Fruit fly (Drosophila melanogaster) whole organism, embryonic: ENCODE data around the gene His3.3B.

Source experiments
- Bdp1 ChIP-seq: fragments of 200-800 bp; sonication (Bioruptor generic); optimal IDR thresholded peaks from 3 replicates; lab custom pipeline; 2016; ENCODE audit warnings: missing biosample characterization, missing genetic modification characterization
- CG10209 ChIP-seq: fragments of 200-800 bp; sonication (Bioruptor generic); optimal IDR thresholded peaks from 3 replicates; lab custom pipeline; 2017; ENCODE audit warnings: missing biosample characterization, mild to moderate bottlenecking, missing genetic modification characterization, missing genetic modification reagents
- CG1024 ChIP-seq: fragments of 200-800 bp; sonication (Bioruptor generic); IDR thresholded peaks from 2 replicates; pipeline ENCODE4 v1.3.6; 2022; ENCODE audit warnings: missing biosample characterization, missing genetic modification characterization
- CG10366 ChIP-seq: fragments of 200-800 bp; sonication (Bioruptor generic); IDR thresholded peaks from 2 replicates; pipeline ENCODE4 v1.3.6; 2022; ENCODE audit warnings: missing biosample characterization, missing genetic modification characterization
- CG11560 ChIP-seq: fragments of 200-800 bp; sonication (Bioruptor generic); IDR thresholded peaks from 3 replicates; pipeline ENCODE4 v1.3.6; 2022; ENCODE audit warnings: missing biosample characterization, missing genetic modification characterization
- CG11723 ChIP-seq: fragments of 200-800 bp; sonication (Bioruptor generic); optimal IDR thresholded peaks from 2 replicates; lab custom pipeline; 2017; ENCODE audit warnings: missing biosample characterization, mild to moderate bottlenecking, missing genetic modification characterization
- CG12942 ChIP-seq: fragments of 200-800 bp; sonication (Bioruptor generic); optimal IDR thresholded peaks from 3 replicates; lab custom pipeline; 2016; ENCODE audit warnings: missing biosample characterization, missing genetic modification characterization
- CG15601 ChIP-seq: fragments of 200-800 bp; sonication (Bioruptor generic); optimal IDR thresholded peaks from 3 replicates; lab custom pipeline; 2019; ENCODE audit warnings: missing biosample characterization, mild to moderate bottlenecking, missing genetic modification characterization, moderate library complexity
- CG16813 ChIP-seq: fragments of 200-800 bp; sonication (Bioruptor generic); IDR thresholded peaks from 3 replicates; pipeline ENCODE4 v1.3.6; 2022; ENCODE audit warnings: missing biosample characterization, missing genetic modification characterization; ENCODE audit not compliant: partially characterized antibody
- CG1832 ChIP-seq: fragments of 200-800 bp; sonication (Bioruptor generic); optimal IDR thresholded peaks from 2 replicates; lab custom pipeline; 2017; ENCODE audit warnings: missing biosample characterization, mild to moderate bottlenecking, missing genetic modification characterization, inconsistent platforms
- CG2120 ChIP-seq: fragments of 200-800 bp; sonication (Bioruptor generic); optimal IDR thresholded peaks from 3 replicates; lab custom pipeline; 2016; ENCODE audit warnings: missing biosample characterization, missing genetic modification characterization
- CG3281 ChIP-seq: fragments of 200-800 bp; sonication (Bioruptor generic); optimal IDR thresholded peaks from 3 replicates; lab custom pipeline; 2017; ENCODE audit warnings: missing biosample characterization, mild to moderate bottlenecking, missing genetic modification characterization
- CG33557 ChIP-seq: fragments of 200-800 bp; sonication (Bioruptor generic); optimal IDR thresholded peaks from 2 replicates; lab custom pipeline; 2019; ENCODE audit warnings: missing biosample characterization, mild to moderate bottlenecking, missing genetic modification characterization, moderate library complexity
- CG4404 ChIP-seq: fragments of 200-800 bp; sonication (Bioruptor generic); IDR thresholded peaks from 2 replicates; pipeline ENCODE4 v1.3.6; 2022; ENCODE audit warnings: missing biosample characterization, missing genetic modification characterization
- CG6654 ChIP-seq: fragments of 200-800 bp; sonication (Bioruptor generic); optimal IDR thresholded peaks from 2 replicates; lab custom pipeline; 2017; ENCODE audit warnings: missing biosample characterization, mild to moderate bottlenecking, missing genetic modification characterization
- CG6689 ChIP-seq: fragments of 200-800 bp; sonication (Bioruptor generic); IDR thresholded peaks from 2 replicates; pipeline ENCODE4 v1.3.6; 2022; ENCODE audit warnings: missing biosample characterization, missing genetic modification characterization
- CG7556 ChIP-seq: fragments of 200-800 bp; sonication (Bioruptor generic); optimal IDR thresholded peaks from 2 replicates; lab custom pipeline; 2017; ENCODE audit warnings: missing biosample characterization, mild to moderate bottlenecking, missing genetic modification characterization
- CG7928 ChIP-seq: fragments of 200-800 bp; sonication (Bioruptor generic); optimal IDR thresholded peaks from 2 replicates; lab custom pipeline; 2017; ENCODE audit warnings: missing biosample characterization, mild to moderate bottlenecking, missing genetic modification characterization
- CG9817 ChIP-seq: fragments of 200-800 bp; sonication (Bioruptor generic); optimal IDR thresholded peaks from 2 replicates; lab custom pipeline; 2018; ENCODE audit warnings: missing biosample characterization, mild to moderate bottlenecking, missing genetic modification characterization, moderate library complexity
- D ChIP-seq, 2 experiments: fragments of 200-800 bp in 1 of 2; fragments of >200 bp in 1 of 2; sonication (Bioruptor generic) in 1 of 2; optimal IDR thresholded peaks; 2 replicates in 1 of 2; 3 replicates in 1 of 2; lab custom pipeline; 2017; ENCODE audit warnings: mild to moderate bottlenecking in 1 of 2, missing biosample characterization in 1 of 2, missing genetic modification characterization in 1 of 2, missing genetic modification reagents in 1 of 2
- Dp ChIP-seq: fragments of 200-800 bp; sonication (Bioruptor generic); optimal IDR thresholded peaks from 2 replicates; lab custom pipeline; 2018; ENCODE audit warnings: missing biosample characterization, mild to moderate bottlenecking, missing genetic modification characterization, moderate library complexity
- Fer2 ChIP-seq: fragments of 200-800 bp; sonication (Bioruptor generic); optimal IDR thresholded peaks from 2 replicates; lab custom pipeline; 2018; ENCODE audit warnings: missing biosample characterization, mild to moderate bottlenecking, missing genetic modification characterization, moderate library complexity
- Gug ChIP-seq: fragments of 200-800 bp; sonication (Bioruptor generic); IDR thresholded peaks from 4 replicates; pipeline ENCODE4 v1.3.6; 2022; ENCODE audit warnings: missing biosample characterization, missing genetic modification characterization
- Hey ChIP-seq: fragments of 200-800 bp; sonication (Bioruptor generic); optimal IDR thresholded peaks from 3 replicates; lab custom pipeline; 2018; ENCODE audit warnings: missing biosample characterization, mild to moderate bottlenecking, missing genetic modification characterization
- Hr39 ChIP-seq: fragments of >200 bp; optimal IDR thresholded peaks from 2 replicates; lab custom pipeline; 2017
- Hr78 ChIP-seq, 2 experiments: fragments of 200-800 bp in 1 of 2; fragments of >200 bp in 1 of 2; sonication (Bioruptor generic) in 1 of 2; optimal IDR thresholded peaks; 2 replicates each; lab custom pipeline; 2017 to 2019; ENCODE audit warnings: missing biosample characterization in 2 of 2, missing genetic modification characterization in 2 of 2, mild to moderate bottlenecking in 1 of 2, moderate library complexity in 1 of 2
- Med ChIP-seq: fragments of 200-800 bp; sonication (Bioruptor generic); peaks from one replicate; lab custom pipeline; 2016; ENCODE audit warnings: missing biosample characterization, missing genetic modification characterization, mild to moderate bottlenecking, inconsistent platforms, moderate library complexity
- Optix ChIP-seq: fragments of 200-800 bp; sonication (Bioruptor generic); IDR thresholded peaks from 3 replicates; pipeline ENCODE4 v1.3.6; 2022; ENCODE audit warnings: missing biosample characterization, missing genetic modification characterization
- Ravus ChIP-seq: fragments of 200-800 bp; sonication (Bioruptor generic); IDR thresholded peaks from 2 replicates; pipeline ENCODE4 v1.3.6; 2022; ENCODE audit warnings: missing biosample characterization, missing genetic modification characterization
- TFAM ChIP-seq: fragments of 200-800 bp; sonication (Bioruptor generic); optimal IDR thresholded peaks from 2 replicates; lab custom pipeline; 2017; ENCODE audit warnings: missing biosample characterization, missing genetic modification characterization, inconsistent platforms
- Tbp ChIP-seq: fragments of >200 bp; optimal IDR thresholded peaks from 2 replicates; lab custom pipeline; 2018; ENCODE audit warnings: missing biosample characterization, missing genetic modification characterization
- ac ChIP-seq: fragments of 200-800 bp; sonication (Bioruptor generic); optimal IDR thresholded peaks from 3 replicates; lab custom pipeline; 2017; ENCODE audit warnings: missing biosample characterization, mild to moderate bottlenecking, missing genetic modification characterization
- caup ChIP-seq: fragments of 200-800 bp; sonication (Bioruptor generic); optimal IDR thresholded peaks from 3 replicates; lab custom pipeline; 2017; ENCODE audit warnings: missing biosample characterization, mild to moderate bottlenecking, missing genetic modification characterization, moderate library complexity; ENCODE audit not compliant: severe bottlenecking
- chn ChIP-seq: fragments of 200-800 bp; sonication (Bioruptor generic); optimal IDR thresholded peaks from 2 replicates; lab custom pipeline; 2016; ENCODE audit warnings: missing biosample characterization, missing genetic modification characterization
- crol ChIP-seq: fragments of 200-800 bp; sonication (Bioruptor generic); IDR thresholded peaks from 2 replicates; pipeline ENCODE4 v1.3.6; 2022; ENCODE audit warnings: missing biosample characterization, missing genetic modification characterization
- dan ChIP-seq: fragments of 200-800 bp; sonication (Bioruptor generic); IDR thresholded peaks from 2 replicates; pipeline ENCODE4 v1.3.6; 2022; ENCODE audit warnings: missing biosample characterization, missing genetic modification characterization
- fd102C ChIP-seq: fragments of 200-800 bp; sonication (Bioruptor generic); optimal IDR thresholded peaks from 2 replicates; lab custom pipeline; 2018; ENCODE audit warnings: missing biosample characterization, mild to moderate bottlenecking, missing genetic modification characterization, moderate library complexity
- gem ChIP-seq: fragments of 200-800 bp; sonication (Bioruptor generic); optimal IDR thresholded peaks from 2 replicates; lab custom pipeline; 2019; ENCODE audit warnings: missing biosample characterization, mild to moderate bottlenecking, missing genetic modification characterization, moderate library complexity
- hbn ChIP-seq: fragments of 200-800 bp; sonication (Bioruptor generic); IDR thresholded peaks from 2 replicates; pipeline ENCODE4 v1.3.6; 2022; ENCODE audit warnings: missing biosample characterization, missing genetic modification characterization; ENCODE audit not compliant: partially characterized antibody
- kah ChIP-seq: fragments of 200-800 bp; sonication (Bioruptor generic); optimal IDR thresholded peaks from 2 replicates; lab custom pipeline; 2018; ENCODE audit warnings: missing biosample characterization, mild to moderate bottlenecking, missing genetic modification characterization
- kni ChIP-seq: fragments of 200-800 bp; sonication (Bioruptor generic); optimal IDR thresholded peaks from 3 replicates; lab custom pipeline; 2017; ENCODE audit warnings: mild to moderate bottlenecking, missing biosample characterization, missing genetic modification reagents, missing genetic modification characterization
- lmd ChIP-seq: fragments of 200-800 bp; sonication (Bioruptor generic); IDR thresholded peaks from 2 replicates; pipeline ENCODE4 v1.3.6; 2022; ENCODE audit warnings: missing biosample characterization, missing genetic modification characterization
- pb ChIP-seq: fragments of 200-800 bp; sonication (Bioruptor generic); optimal IDR thresholded peaks from 3 replicates; lab custom pipeline; 2016; ENCODE audit warnings: missing biosample characterization, missing genetic modification characterization
- pho ChIP-seq: fragments of 200-800 bp; sonication (Bioruptor generic); optimal IDR thresholded peaks from 2 replicates; lab custom pipeline; 2016; ENCODE audit warnings: missing biosample characterization, missing genetic modification characterization
- ranshi ChIP-seq: fragments of 200-800 bp; sonication (Bioruptor generic); IDR thresholded peaks from 2 replicates; pipeline ENCODE4 v1.3.6; 2022; ENCODE audit warnings: missing biosample characterization, missing genetic modification characterization
- shn ChIP-seq: fragments of 200-800 bp; sonication (Bioruptor generic); optimal IDR thresholded peaks from 3 replicates; lab custom pipeline; 2016; ENCODE audit warnings: missing biosample characterization, missing genetic modification characterization
- trh ChIP-seq: fragments of 200-800 bp; sonication (Bioruptor generic); optimal IDR thresholded peaks from 2 replicates; lab custom pipeline; 2016; ENCODE audit warnings: missing biosample characterization, missing genetic modification characterization
- ttk ChIP-seq: fragments of 200-800 bp; sonication (Bioruptor generic); IDR thresholded peaks from 2 replicates; pipeline ENCODE4 v2.1.2; 2022; ENCODE audit warnings: missing biosample characterization, missing genetic modification characterization
- vvl ChIP-seq: fragments of 200-800 bp; sonication (Bioruptor generic); IDR thresholded peaks from 2 replicates; pipeline ENCODE4 v1.3.6; 2022; ENCODE audit warnings: missing biosample characterization, missing genetic modification characterization
- zen ChIP-seq: fragments of 200-800 bp; sonication (Bioruptor generic); optimal IDR thresholded peaks from 3 replicates; lab custom pipeline; 2018; ENCODE audit warnings: missing biosample characterization, mild to moderate bottlenecking, missing genetic modification characterization, moderate library complexity

His3.3B gene

DNA sequence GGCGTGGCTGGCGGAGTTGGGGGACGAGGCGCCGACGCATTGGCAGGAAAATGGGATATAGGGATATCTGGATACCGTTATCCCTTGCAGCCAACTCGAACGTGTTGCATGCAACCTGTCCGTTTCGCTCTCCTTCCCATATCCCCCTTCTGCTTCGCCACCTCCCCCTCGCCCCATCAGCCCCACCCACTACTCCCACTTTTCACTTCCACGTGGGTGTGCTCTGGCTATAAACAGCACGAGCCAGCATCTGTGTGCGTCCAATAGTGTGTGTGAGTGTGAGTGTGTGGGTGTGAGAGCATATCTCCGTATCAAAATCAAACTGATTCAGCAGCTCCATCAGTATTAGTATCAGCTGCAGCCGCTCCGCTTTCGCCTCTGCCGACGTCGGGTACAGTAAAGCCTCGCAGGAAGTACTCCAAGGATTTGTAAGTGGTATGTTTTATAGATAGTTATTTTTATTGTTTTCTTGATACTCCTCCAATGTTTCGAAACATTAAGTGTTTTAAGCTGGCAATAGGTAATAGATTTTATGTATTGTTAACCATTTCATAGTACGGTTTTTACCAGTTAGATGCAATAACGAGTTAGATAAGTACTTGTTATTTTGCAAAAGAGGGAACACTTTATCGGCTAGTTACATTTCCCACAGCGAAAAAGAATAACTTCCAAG is 37.4 kb downstream of the His3.3B start (continued):
- TF ChIP-seq hbn (GFP tag; lab: Robert Waterston, UW) (no peak), Tbp (GFP tag; lab: Kevin White, UChicago) (no peak), dan (GFP tag; lab: Robert Waterston, UW) (no peak), CG4404 (GFP tag; lab: Robert Waterston, UW) (no peak), Med (GFP tag; lab: Kevin White, UChicago) (peak; percentile 58), Hr78 (GFP tag; optimal IDR thresholded peaks at IDR 0.05; lab: Kevin White, UChicago) (no peak), CG6654 (peak; percentile 24), CG15601 (tag; lab: Kevin White, UChicago) (no peak), CG2120 (GFP tag; lab: Kevin White, UChicago) (no peak), trh (GFP tag; lab: Kevin White, UChicago) (no peak), chn (GFP tag; lab: Kevin White, UChicago) (no peak), kah (GFP tag; lab: Kevin White, UChicago) (peak; percentile 3), CG11560 (tag; lab: Robert Waterston, UW) (no peak), Hey (no peak), fd102C (GFP tag; lab: Kevin White, UChicago) (no peak), D (optimal IDR thresholded peaks at IDR 0.05; lab: Kevin White, UChicago) (no peak), D (GFP tag; optimal IDR thresholded peaks at IDR 0.05; lab: Kevin White, UChicago) (peak; percentile 59), Bdp1 (GFP tag; lab: Kevin White, UChicago) (no peak), CG9817 (no peak), CG10366 (GFP tag; lab: Robert Waterston, UW) (no peak), gem (tag; lab: Kevin White, UChicago) (no peak), CG16813 (no peak), Ravus (GFP tag; lab: Robert Waterston, UW) (no peak), ranshi (GFP tag; lab: Robert Waterston, UW) (0 out of 2 replicates have a peak, but pooled peaks have one; percentile 13), CG3281 (GFP tag; lab: Kevin White, UChicago) (peak; percentile 57), CG11723 (GFP tag; lab: Kevin White, UChicago) (no peak), CG7556 (GFP tag; lab: Kevin White, UChicago) (no peak), caup (GFP tag; lab: Kevin White, UChicago) (no peak), CG33557 (GFP tag; lab: Kevin White, UChicago) (no peak), CG7928 (no peak), zen (no peak), vvl (GFP tag; lab: Robert Waterston, UW) (no peak), Gug (GFP tag; lab: Robert Waterston, UW) (no peak), Optix (GFP tag; lab: Robert Waterston, UW) (no peak), pb (GFP tag; lab: Kevin White, UChicago) (no peak), Dp (GFP tag; lab: Kevin White, UChicago) (no peak), CG1024 (GFP tag; lab: Robert Waterston, UW) (no peak), kni (GFP tag; lab: Kevin White, UChicago) (no peak), ttk (GFP tag; lab: Robert Waterston, UW) (no peak), TFAM (GFP tag; lab: Kevin White, UChicago) (no peak), CG10209 (GFP tag; lab: Kevin White, UChicago) (peak; percentile 2), CG12942 (GFP tag; lab: Kevin White, UChicago) (no peak), pho (no peak), Hr39 (lab: Kevin White, UChicago) (no peak), crol (GFP tag; lab: Robert Waterston, UW) (peak; percentile 84), CG6689 (GFP tag; lab: Robert Waterston, UW) (no peak), Fer2 (tag; lab: Kevin White, UChicago) (no peak), shn (no peak), lmd (GFP tag; lab: Robert Waterston, UW) (peak; percentile 57), ac (GFP tag; lab: Kevin White, UChicago) (no peak), CG1832 (GFP tag; lab: Kevin White, UChicago) (no peak)
